Worm (Caenorhabditis elegans): ENCODE results near the gene F16B3.2.

- TF ChIP-seq fos-1 (tag; optimal IDR thresholded peaks at IDR 0.05) = no peak
- no peak for TF ChIP-seq mdl-1 (tag; optimal IDR thresholded peaks at IDR 0.05)
- TF ChIP-seq lin-15B (tag; optimal IDR thresholded peaks at IDR 0.05) = no peak
Observed at ce11 chrV:1352321-1352720, 37.4 kb downstream of the F16B3.2 start.
